Fruit fly (Drosophila melanogaster): ENCODE measurements around the gene Gr28b.

Gene Gr28b

DNA sequence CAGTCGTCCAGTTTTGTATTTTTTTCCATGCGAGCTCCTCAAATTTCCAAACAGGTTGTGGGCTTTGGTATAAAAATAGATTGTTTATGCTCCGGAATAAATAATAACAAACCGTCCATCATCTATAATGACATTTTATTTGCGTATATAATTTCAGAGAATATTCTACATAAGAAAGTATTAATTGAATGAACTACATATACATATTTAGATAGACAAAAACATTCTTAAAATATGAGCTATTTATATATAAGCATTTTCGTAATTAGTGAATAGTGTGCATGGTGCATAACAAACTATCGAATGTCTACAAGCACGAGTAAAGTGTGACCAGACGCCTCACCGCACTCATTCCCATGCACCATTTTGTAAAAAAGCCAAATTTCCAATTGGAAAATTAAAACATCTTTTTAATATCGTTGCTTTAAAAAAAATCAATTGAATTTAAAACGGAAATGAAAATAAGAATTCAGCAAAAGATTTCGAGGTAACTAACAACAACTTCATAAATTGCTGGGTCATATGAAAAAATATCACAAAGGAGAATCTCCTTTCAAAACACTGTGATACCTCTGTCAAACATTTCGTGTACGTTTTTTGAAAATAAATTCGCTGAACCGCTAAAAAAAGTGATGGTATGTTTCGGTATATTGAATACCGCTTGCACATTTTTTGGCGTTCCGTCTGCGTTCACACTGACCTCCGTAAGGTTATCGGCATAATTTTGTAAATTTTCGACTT is 35.6 kb downstream of the Gr28b start, which contains the start of gene muc (continued):
- TF ChIP-seq CG18764 (GFP tag; optimal IDR thresholded peaks at IDR 0.05) (peak; percentile 7), Dbx (GFP tag; IDR thresholded peaks at IDR 0.05) (no peak), HLH54F (GFP tag; optimal IDR thresholded peaks at IDR 0.05) (peak; percentile 19), PHDP (tag; optimal IDR thresholded peaks at IDR 0.05) (peak; percentile 32), Side (GFP tag; optimal IDR thresholded peaks at IDR 0.05) (no peak), CG7745 (tag; optimal IDR thresholded peaks at IDR 0.05) (no peak), CG4328 (GFP tag; optimal IDR thresholded peaks at IDR 0.05) (no peak), Rfx (GFP tag; IDR thresholded peaks at IDR 0.05) (peak; percentile 64), CG34224 (GFP tag; IDR thresholded peaks at IDR 0.05; ENCODE audit: partially characterized antibody) (no peak), CG10274 (GFP tag; optimal IDR thresholded peaks at IDR 0.05) (no peak), oc (tag; optimal IDR thresholded peaks at IDR 0.05) (no peak), gfzf (GFP tag; optimal IDR thresholded peaks at IDR 0.05) (peak; percentile 89), Nf-YC (tag; optimal IDR thresholded peaks at IDR 0.05) (no peak), trem (tag; optimal IDR thresholded peaks at IDR 0.05) (peak; percentile 49), Hey (tag; optimal IDR thresholded peaks at IDR 0.05) (no peak), klu (GFP tag; IDR thresholded peaks at IDR 0.05) (no peak), fd102C (GFP tag; optimal IDR thresholded peaks at IDR 0.05) (no peak), wor (GFP tag; IDR thresholded peaks at IDR 0.05) (no peak), Mrtf (GFP tag; IDR thresholded peaks at IDR 0.05) (no peak; the same call in 2 of the 3 replicates), Mad (GFP tag; optimal IDR thresholded peaks at IDR 0.05) (peak; percentile 40), Bgb (GFP tag; IDR thresholded peaks at IDR 0.05; ENCODE audit: partially characterized antibody) (peak; percentile 61), TFAM (GFP tag; optimal IDR thresholded peaks at IDR 0.05) (no peak), Med (GFP tag) (peak; percentile 59), CG1792 (GFP tag; optimal IDR thresholded peaks at IDR 0.05) (no peak), Meics (GFP tag; optimal IDR thresholded peaks at IDR 0.05) (no peak), pfk (GFP tag; optimal IDR thresholded peaks at IDR 0.05) (no peak), NK7.1 (GFP tag; optimal IDR thresholded peaks at IDR 0.05) (no peak), ato (GFP tag; IDR thresholded peaks at IDR 0.05; ENCODE audit: partially characterized antibody) (no peak), CG9727 (GFP tag; optimal IDR thresholded peaks at IDR 0.05) (peak; percentile 11), CG15479 (GFP tag; optimal IDR thresholded peaks at IDR 0.05) (no peak), eve (GFP tag; optimal IDR thresholded peaks at IDR 0.05) (peak in 1 of 2 experiments; percentile 39), unc-4 (GFP tag; IDR thresholded peaks at IDR 0.05; ENCODE audit: partially characterized antibody) (peak; percentile 56), ara (GFP tag; IDR thresholded peaks at IDR 0.05) (no peak), otp (GFP tag; IDR thresholded peaks at IDR 0.05) (no peak), ase (GFP tag; IDR thresholded peaks at IDR 0.05) (no peak), D19A (tag; optimal IDR thresholded peaks at IDR 0.05) (peak; percentile 63), Hr3 (GFP tag; optimal IDR thresholded peaks at IDR 0.05) (peak; percentile 34), chn (GFP tag; optimal IDR thresholded peaks at IDR 0.05) (peak; percentile 57), sc (optimal IDR thresholded peaks at IDR 0.05) (no peak), sc (GFP tag; optimal IDR thresholded peaks at IDR 0.05) (no peak), CG32772 (GFP tag; IDR thresholded peaks at IDR 0.05) (0 out of 2 replicates have a peak, but pooled peaks have one; percentile 13), CG6791 (GFP tag; IDR thresholded peaks at IDR 0.05; ENCODE audit: partially characterized antibody) (peak; percentile 74), h (optimal IDR thresholded peaks at IDR 0.05) (no peak), stc (GFP tag; IDR thresholded peaks at IDR 0.05) (no peak), lbe (GFP tag; optimal IDR thresholded peaks at IDR 0.05) (peak; percentile 38), Fer1 (GFP tag; optimal IDR thresholded peaks at IDR 0.05) (no peak), hb (GFP tag; IDR thresholded peaks at IDR 0.05; ENCODE audit: partially characterized antibody) (peak; percentile 22; the same call in 1 of the 3 replicates), CG7963 (GFP tag; IDR thresholded peaks at IDR 0.05; ENCODE audit: partially characterized antibody) (peak; percentile 44; the same call in 1 of the 3 replicates), HLHmδ (GFP tag; optimal IDR thresholded peaks at IDR 0.05) (no peak), CG11085 (GFP tag; IDR thresholded peaks at IDR 0.05) (0 out of 2 replicates have a peak, but pooled peaks have one; percentile 12)
